Fruit fly (Drosophila melanogaster): ENCODE measurements around the gene Snmp1.

DNA sequence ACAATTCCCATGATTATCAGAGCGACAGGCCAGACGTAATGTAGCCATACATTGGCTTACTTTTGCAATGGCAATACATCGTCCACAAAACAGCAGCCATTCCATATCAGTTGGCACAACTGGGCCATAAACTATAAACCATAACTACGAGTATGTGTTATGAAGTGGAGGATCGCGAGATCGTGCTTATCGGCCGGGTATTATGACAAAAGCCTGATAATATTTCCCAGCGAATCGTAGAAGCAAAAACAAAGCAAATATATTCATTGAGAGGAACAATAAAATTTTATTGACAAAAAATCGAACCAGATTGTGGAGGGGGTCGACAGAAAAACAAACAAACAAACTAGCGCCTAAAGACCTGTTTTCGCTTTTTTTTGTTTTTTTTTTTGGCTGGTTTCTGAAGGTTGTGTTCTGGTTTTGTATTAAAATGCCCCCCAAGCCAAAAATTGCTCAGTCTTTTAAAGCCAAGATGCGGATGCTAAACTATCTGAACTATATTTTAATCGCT is 4.6 kb downstream of the Snmp1 start, which contains the start of gene CG5810:
- TF ChIP-seq CG7271 (tag; optimal IDR thresholded peaks at IDR 0.05) (no peak), pan (optimal IDR thresholded peaks at IDR 0.05) (no peak), pan (GFP tag; optimal IDR thresholded peaks at IDR 0.05 in 1 of 2, IDR thresholded peaks at IDR 0.05 in 1 of 2) (no peak), corto (GFP tag; optimal IDR thresholded peaks at IDR 0.05) (no peak), Fer3 (tag; optimal IDR thresholded peaks at IDR 0.05) (no peak), Ada2b (GFP tag; IDR thresholded peaks at IDR 0.05) (no peak), Dfd (GFP tag; optimal IDR thresholded peaks at IDR 0.05) (no peak)
